Fruit fly (Drosophila melanogaster) whole organism, pupa: ENCODE results near the gene CG9184.

Experiments
- CG10348 ChIP-seq: fragments of 200-800 bp; sonication (Bioruptor generic); IDR thresholded peaks from 2 replicates; pipeline ENCODE4 v1.3.6; 2022; ENCODE audit warnings: missing biosample characterization, missing genetic modification characterization
- CG12605 ChIP-seq: fragments of 200-800 bp; sonication (Bioruptor generic); IDR thresholded peaks from 2 replicates; pipeline ENCODE4 v1.3.6; 2022; ENCODE audit warnings: missing biosample characterization, missing genetic modification characterization
- CG13204 ChIP-seq: fragments of 200-800 bp; sonication (Bioruptor generic); optimal IDR thresholded peaks from 2 replicates; lab custom pipeline; 2018; ENCODE audit warnings: missing biosample characterization, mild to moderate bottlenecking, missing genetic modification characterization, moderate library complexity
- CG14655 ChIP-seq: fragments of 200-800 bp; sonication (Bioruptor generic); optimal IDR thresholded peaks from 3 replicates; lab custom pipeline; 2017; ENCODE audit warnings: mild to moderate bottlenecking, missing biosample characterization, missing genetic modification reagents, missing genetic modification characterization
- CG15710 ChIP-seq: fragments of 200-800 bp; sonication (Bioruptor generic); optimal IDR thresholded peaks from 2 replicates; lab custom pipeline; 2018; ENCODE audit warnings: missing biosample characterization, mild to moderate bottlenecking, missing genetic modification characterization, moderate library complexity
- CG17806 ChIP-seq: fragments of 200-800 bp; sonication (Bioruptor generic); optimal IDR thresholded peaks from 2 replicates; lab custom pipeline; 2018; ENCODE audit warnings: missing biosample characterization, mild to moderate bottlenecking, missing genetic modification characterization, moderate library complexity
- CG32121 ChIP-seq: fragments of 200-800 bp; sonication (Bioruptor generic); IDR thresholded peaks from 2 replicates; pipeline ENCODE4 v1.3.6; 2022; ENCODE audit warnings: missing biosample characterization, missing genetic modification characterization
- CG34367 ChIP-seq: fragments of 200-800 bp; sonication (Bioruptor generic); optimal IDR thresholded peaks from 2 replicates; lab custom pipeline; 2018; ENCODE audit warnings: missing biosample characterization, mild to moderate bottlenecking, missing genetic modification characterization
- CG4496 ChIP-seq: fragments of 200-800 bp; sonication (Bioruptor generic); IDR thresholded peaks from 3 replicates; pipeline ENCODE4 v1.3.6; 2022; ENCODE audit warnings: missing biosample characterization, missing genetic modification characterization
- CG8159 ChIP-seq: fragments of 200-800 bp; sonication (Bioruptor generic); optimal IDR thresholded peaks from 3 replicates; lab custom pipeline; 2018; ENCODE audit warnings: missing biosample characterization, mild to moderate bottlenecking, missing genetic modification characterization, moderate library complexity
- CG8301 ChIP-seq: fragments of 200-800 bp; sonication (Bioruptor generic); optimal IDR thresholded peaks from 2 replicates; lab custom pipeline; 2018; ENCODE audit warnings: missing biosample characterization, mild to moderate bottlenecking, missing genetic modification characterization
- CG9948 ChIP-seq: fragments of 200-800 bp; sonication (Bioruptor generic); optimal IDR thresholded peaks from 2 replicates; lab custom pipeline; 2018; ENCODE audit warnings: missing biosample characterization, mild to moderate bottlenecking, missing genetic modification characterization, moderate library complexity
- D1 ChIP-seq: fragments of 200-800 bp; sonication (Bioruptor generic); optimal IDR thresholded peaks from 2 replicates; lab custom pipeline; 2018; ENCODE audit warnings: missing biosample characterization, mild to moderate bottlenecking, missing genetic modification characterization, moderate library complexity
- EcR ChIP-seq: fragments of 200-800 bp; sonication (Bioruptor generic); optimal IDR thresholded peaks from 3 replicates; lab custom pipeline; 2019; ENCODE audit warnings: missing biosample characterization, missing genetic modification characterization, mild to moderate bottlenecking, moderate library complexity, missing genetic modification reagents
- Ets98B ChIP-seq: fragments of 200-800 bp; sonication (Bioruptor generic); IDR thresholded peaks from 2 replicates; pipeline ENCODE4 v1.3.6; 2022; ENCODE audit warnings: missing biosample characterization, missing genetic modification characterization
- Pif1A ChIP-seq: fragments of 200-800 bp; sonication (Bioruptor generic); optimal IDR thresholded peaks from 3 replicates; lab custom pipeline; 2016; ENCODE audit warnings: missing biosample characterization, missing genetic modification characterization
- Pif1B ChIP-seq: fragments of 200-800 bp; sonication (Bioruptor generic); optimal IDR thresholded peaks from 3 replicates; lab custom pipeline; 2016; ENCODE audit warnings: missing biosample characterization, missing genetic modification characterization
- Snoo ChIP-seq: fragments of 200-800 bp; sonication (Bioruptor generic); optimal IDR thresholded peaks from 3 replicates; lab custom pipeline; 2017; ENCODE audit warnings: missing biosample characterization, mild to moderate bottlenecking, missing genetic modification characterization, inconsistent platforms
- fd96Ca ChIP-seq: fragments of 200-800 bp; sonication (Bioruptor generic); IDR thresholded peaks from 3 replicates; pipeline ENCODE4 v1.3.6; 2022; ENCODE audit warnings: missing biosample characterization, missing genetic modification characterization
- gl ChIP-seq: fragments of 200-800 bp; sonication (Bioruptor generic); optimal IDR thresholded peaks from 2 replicates; lab custom pipeline; 2018; ENCODE audit warnings: missing biosample characterization, mild to moderate bottlenecking, missing genetic modification characterization
- rn ChIP-seq: fragments of 200-800 bp; sonication (Bioruptor generic); IDR thresholded peaks from 2 replicates; pipeline ENCODE4 v1.3.6; 2022; ENCODE audit warnings: missing biosample characterization, missing genetic modification characterization

The CG9184 gene

DNA sequence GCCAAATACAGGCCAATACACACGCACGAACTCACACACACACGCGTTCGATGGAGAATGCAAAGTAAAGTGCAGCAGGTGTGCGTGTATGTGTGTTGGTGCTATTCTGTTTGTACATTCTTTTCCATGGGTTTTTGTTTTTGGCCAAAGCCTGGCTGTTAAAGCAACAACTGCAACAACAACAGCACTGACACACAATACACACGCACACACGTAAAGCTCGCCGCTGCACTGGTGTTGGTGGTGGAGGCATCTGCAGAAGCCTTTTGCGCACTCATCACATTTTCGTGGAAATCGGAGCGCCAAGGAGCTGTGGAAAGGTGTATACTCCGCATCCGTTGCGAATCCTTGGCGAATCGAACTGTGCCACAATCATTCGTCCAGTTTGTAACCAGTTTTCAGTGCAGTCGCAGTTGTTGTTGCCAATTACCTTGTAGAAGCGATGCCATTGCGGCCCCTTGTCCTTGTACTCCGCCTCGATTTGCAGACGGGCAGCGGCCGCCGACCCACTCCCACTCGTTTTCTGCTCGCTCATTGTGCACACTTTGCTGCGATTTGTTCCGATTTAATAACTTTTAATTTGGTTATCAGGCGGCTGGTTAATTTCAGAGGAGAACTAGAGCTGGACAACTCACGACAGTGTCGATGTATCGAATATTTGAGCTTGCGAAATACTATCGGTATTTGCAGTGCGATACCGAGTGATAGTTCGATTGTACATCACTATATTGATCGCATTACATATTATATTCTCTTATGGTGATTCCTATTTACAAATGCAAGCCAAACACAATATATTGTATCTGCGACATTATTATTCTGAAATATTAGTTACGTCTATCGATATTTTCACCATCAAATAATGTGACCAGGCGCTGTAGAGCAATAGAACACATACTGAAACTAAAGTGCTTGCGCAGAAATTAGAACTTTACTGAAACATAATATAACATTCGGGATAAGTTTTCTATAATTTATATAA lies 27.6 kb upstream of the CG9184 start:
- no peak for TF ChIP-seq CG34367 (tag; lab: Kevin White, UChicago)
- TF ChIP-seq CG17806 (tag; lab: Kevin White, UChicago): peak; percentile 4
- TF ChIP-seq gl (tag; lab: Kevin White, UChicago): no peak
- TF ChIP-seq D1 (tag; lab: Kevin White, UChicago): no peak
- peak; percentile 24 for TF ChIP-seq CG15710 (tag; lab: Kevin White, UChicago)
- no peak for TF ChIP-seq CG4496 (GFP tag; lab: Robert Waterston, UW)
- no peak for TF ChIP-seq EcR (GFP tag; lab: Kevin White, UChicago)
- TF ChIP-seq CG9948: no peak
- TF ChIP-seq CG14655 (GFP tag; lab: Kevin White, UChicago): no peak
- no peak for TF ChIP-seq CG8301 (tag; lab: Kevin White, UChicago)
- peak; percentile 36 for TF ChIP-seq Pif1A (GFP tag; lab: Kevin White, UChicago)
- no peak for TF ChIP-seq CG12605 (GFP tag; lab: Robert Waterston, UW)
- no peak for TF ChIP-seq CG32121
- TF ChIP-seq Ets98B (GFP tag; lab: Robert Waterston, UW): peak; percentile 40; the same call in 1 of the 2 replicates
- TF ChIP-seq Pif1B: no peak
- no peak for TF ChIP-seq CG10348 (GFP tag; lab: Robert Waterston, UW)
- no peak for TF ChIP-seq CG13204 (GFP tag; lab: Kevin White, UChicago)
- no peak for TF ChIP-seq fd96Ca (GFP tag; lab: Robert Waterston, UW)
- TF ChIP-seq CG8159: peak; percentile 41
- no peak for TF ChIP-seq rn (GFP tag; lab: Robert Waterston, UW)
- peak; percentile 28 for TF ChIP-seq Snoo

DNA sequence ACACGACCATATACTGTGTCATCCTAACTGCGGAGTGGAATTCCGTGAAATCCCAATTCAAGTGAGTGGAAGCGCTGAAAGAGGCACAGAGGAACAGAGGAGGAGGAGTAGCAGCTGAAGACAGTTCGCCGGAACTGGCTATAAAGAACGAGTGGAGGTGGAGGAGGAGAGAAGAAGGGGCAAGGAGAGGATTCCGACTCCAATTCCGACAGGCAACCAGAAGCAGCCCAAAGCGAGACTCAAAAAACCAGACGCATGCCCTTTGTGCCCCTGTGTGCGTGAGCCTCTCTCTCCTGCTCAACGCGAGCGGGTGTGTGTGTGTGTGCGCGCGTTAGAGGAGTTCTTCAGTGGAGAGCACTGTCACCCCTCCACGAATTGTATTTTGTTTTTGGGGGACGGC lies 26.8 kb upstream of the CG9184 start:
- TF ChIP-seq fd96Ca (GFP tag; lab: Robert Waterston, UW) (peak; percentile 26; the same call in 1 of the 3 replicates), CG12605 (GFP tag; lab: Robert Waterston, UW) (no peak), CG4496 (GFP tag; lab: Robert Waterston, UW) (0 out of 3 replicates have a peak, but pooled peaks have one; percentile 7)

DNA sequence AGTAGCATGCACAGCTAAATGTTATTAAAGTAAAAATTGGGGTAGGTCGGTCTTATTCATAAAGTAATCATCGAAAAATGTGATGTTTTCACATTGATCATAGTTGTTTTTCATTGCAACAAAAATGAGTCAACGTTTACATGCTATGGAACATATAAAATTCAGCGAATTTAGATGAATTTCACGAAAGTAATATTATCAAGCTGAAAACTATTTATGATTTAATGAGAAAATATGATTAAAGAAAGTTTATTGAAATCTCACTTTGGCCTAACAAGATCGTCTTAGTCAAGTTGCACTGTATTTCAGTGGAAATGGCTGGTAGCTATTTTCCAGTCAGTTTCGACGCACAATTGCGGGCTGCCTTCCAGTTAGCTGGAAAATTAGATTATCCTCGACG lies 26.3 kb upstream of the CG9184 start:
- TF ChIP-seq CG32121 (no peak), Pif1B (no peak), EcR (GFP tag; lab: Kevin White, UChicago) (no peak), CG12605 (GFP tag; lab: Robert Waterston, UW) (no peak), CG14655 (GFP tag; lab: Kevin White, UChicago) (no peak), Pif1A (GFP tag; lab: Kevin White, UChicago) (no peak)

DNA sequence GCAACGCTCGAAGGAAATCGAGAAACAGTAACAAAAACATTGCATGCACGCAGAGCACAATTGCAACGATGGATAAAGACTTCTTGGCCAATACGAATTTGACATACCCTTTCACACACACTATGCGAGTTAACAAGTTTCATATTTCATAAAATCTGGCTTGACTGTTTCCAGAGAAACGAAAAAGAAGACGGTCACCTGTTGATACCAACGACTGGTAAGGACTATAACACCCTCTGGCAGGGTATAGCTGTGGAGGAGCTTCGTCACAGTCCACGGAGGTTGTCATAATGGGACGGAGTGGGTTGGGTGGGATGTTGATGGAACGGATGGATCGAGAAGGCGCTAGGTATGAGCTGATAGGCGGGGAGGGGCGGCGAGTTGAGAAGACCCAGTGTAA lies 25.6 kb upstream of the CG9184 start:
- TF ChIP-seq CG8301 (tag; lab: Kevin White, UChicago): peak; percentile 79
- TF ChIP-seq Snoo: peak; percentile 72
- peak; percentile 68 for TF ChIP-seq CG17806 (tag; lab: Kevin White, UChicago)
- TF ChIP-seq CG12605 (GFP tag; lab: Robert Waterston, UW): peak; percentile 75
- no peak for TF ChIP-seq D1 (tag; lab: Kevin White, UChicago)
- TF ChIP-seq CG4496 (GFP tag; lab: Robert Waterston, UW): peak; percentile 87
- TF ChIP-seq Pif1A (GFP tag; lab: Kevin White, UChicago): no peak
- peak; percentile 63 for TF ChIP-seq Pif1B
- peak; percentile 64 for TF ChIP-seq gl (tag; lab: Kevin White, UChicago)
- peak; percentile 73 for TF ChIP-seq CG8159
- peak; percentile 75 for TF ChIP-seq CG9948
- no peak for TF ChIP-seq CG14655 (GFP tag; lab: Kevin White, UChicago)
- TF ChIP-seq CG32121: peak; percentile 81
- peak; percentile 83 for TF ChIP-seq CG15710 (tag; lab: Kevin White, UChicago)
- peak; percentile 68 for TF ChIP-seq rn (GFP tag; lab: Robert Waterston, UW)
- TF ChIP-seq EcR (GFP tag; lab: Kevin White, UChicago): peak; percentile 36
- TF ChIP-seq fd96Ca (GFP tag; lab: Robert Waterston, UW): peak; percentile 92
- TF ChIP-seq CG34367 (tag; lab: Kevin White, UChicago): peak; percentile 78
- TF ChIP-seq CG13204 (GFP tag; lab: Kevin White, UChicago): no peak
- no peak for TF ChIP-seq CG10348 (GFP tag; lab: Robert Waterston, UW)
- peak; percentile 91 for TF ChIP-seq Ets98B (GFP tag; lab: Robert Waterston, UW)

DNA sequence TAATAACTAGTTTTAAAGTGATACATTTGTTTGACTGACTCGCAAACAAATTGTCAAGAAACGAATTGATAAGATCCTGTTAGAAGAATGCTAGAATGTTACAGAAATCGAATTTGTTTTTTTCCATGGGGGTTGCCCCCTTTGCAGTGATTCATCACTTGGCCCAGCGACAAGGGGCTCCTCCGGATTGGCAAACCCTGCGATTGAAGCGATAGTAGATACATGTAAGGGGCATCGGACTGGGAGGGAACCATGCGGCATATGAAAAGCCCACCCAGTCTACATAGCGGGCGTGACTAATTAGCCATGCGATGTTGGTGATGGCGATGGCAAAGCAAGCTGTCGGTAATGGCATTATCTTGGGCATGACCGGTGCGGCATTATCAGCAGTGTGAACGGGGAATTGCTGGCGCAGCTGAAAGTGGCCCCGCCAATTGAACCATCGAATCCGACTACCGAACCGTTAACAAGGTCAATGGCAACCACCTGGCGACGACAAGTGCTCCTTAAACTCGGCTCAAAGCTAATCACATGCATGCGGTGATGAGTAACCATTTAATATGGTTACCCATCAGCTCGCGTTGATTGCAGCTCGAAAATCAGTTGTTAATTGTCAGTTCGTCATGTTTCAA lies 24.5 kb upstream of the CG9184 start:
- TF ChIP-seq CG32121: no peak
- TF ChIP-seq D1 (tag; lab: Kevin White, UChicago): no peak
- no peak for TF ChIP-seq CG8159
- no peak for TF ChIP-seq CG15710 (tag; lab: Kevin White, UChicago)
- peak; percentile 42 for TF ChIP-seq EcR (GFP tag; lab: Kevin White, UChicago)
- no peak for TF ChIP-seq fd96Ca (GFP tag; lab: Robert Waterston, UW)
- 0 out of 3 replicates have a peak, but pooled peaks have one; percentile 8 for TF ChIP-seq CG4496 (GFP tag; lab: Robert Waterston, UW)
- TF ChIP-seq Ets98B (GFP tag; lab: Robert Waterston, UW): no peak
- no peak for TF ChIP-seq CG9948
- no peak for TF ChIP-seq CG8301 (tag; lab: Kevin White, UChicago)
